Fruit fly (Drosophila melanogaster) whole organism, embryonic: ENCODE data around the gene Ugt35A1.

ENCODE experiments used
- Blimp-1 ChIP-seq: fragments of 200-800 bp; sonication (Bioruptor generic); optimal IDR thresholded peaks from 3 replicates; lab custom pipeline; 2018; ENCODE audit warnings: missing biosample characterization, missing genetic modification characterization, mild to moderate bottlenecking, moderate library complexity, missing genetic modification reagents
- CG10147 ChIP-seq: fragments of 200-800 bp; sonication (Bioruptor generic); optimal IDR thresholded peaks from 2 replicates; lab custom pipeline; 2019; ENCODE audit warnings: missing biosample characterization, mild to moderate bottlenecking, missing genetic modification characterization, moderate library complexity
- CG11085 ChIP-seq: fragments of 200-800 bp; sonication (Bioruptor generic); IDR thresholded peaks from 2 replicates; pipeline ENCODE4 v1.3.6; 2022; ENCODE audit warnings: missing biosample characterization, missing genetic modification characterization
- CG11696 ChIP-seq: fragments of 200-800 bp; sonication (Bioruptor generic); IDR thresholded peaks from 2 replicates; pipeline ENCODE4 v1.3.6; 2022; ENCODE audit warnings: missing biosample characterization, missing genetic modification characterization
- CG13123 ChIP-seq: fragments of 200-800 bp; sonication (Bioruptor generic); optimal IDR thresholded peaks from 2 replicates; lab custom pipeline; 2016; ENCODE audit warnings: missing biosample characterization, missing genetic modification characterization
- CG14667 ChIP-seq: fragments of 200-800 bp; sonication (Bioruptor generic); IDR thresholded peaks from 2 replicates; pipeline ENCODE4 v1.3.6; 2022; ENCODE audit warnings: missing biosample characterization, missing genetic modification characterization
- CG14860 ChIP-seq: fragments of 200-800 bp; sonication (Bioruptor generic); IDR thresholded peaks from 3 replicates; pipeline ENCODE4 v1.3.6; 2022; ENCODE audit warnings: missing biosample characterization, missing genetic modification characterization; ENCODE audit not compliant: partially characterized antibody
- CG16815 ChIP-seq: fragments of 200-800 bp; sonication (Bioruptor generic); optimal IDR thresholded peaks from 3 replicates; lab custom pipeline; 2017; ENCODE audit warnings: missing biosample characterization, mild to moderate bottlenecking, missing genetic modification characterization
- CG17361 ChIP-seq: fragments of 200-800 bp; sonication (Bioruptor generic); IDR thresholded peaks from 3 replicates; pipeline ENCODE4 v1.3.6; 2022; ENCODE audit warnings: missing biosample characterization, missing genetic modification characterization
- CG2202 ChIP-seq: fragments of 200-800 bp; sonication (Bioruptor generic); optimal IDR thresholded peaks from 2 replicates; lab custom pipeline; 2018; ENCODE audit warnings: missing biosample characterization, mild to moderate bottlenecking, missing genetic modification characterization
- CG3163 ChIP-seq: fragments of 200-800 bp; sonication (Bioruptor generic); optimal IDR thresholded peaks from 3 replicates; lab custom pipeline; 2016; ENCODE audit warnings: missing biosample characterization, missing genetic modification characterization
- CG34376 ChIP-seq: fragments of 200-800 bp; sonication (Bioruptor generic); optimal IDR thresholded peaks from 2 replicates; lab custom pipeline; 2018; ENCODE audit warnings: missing biosample characterization, mild to moderate bottlenecking, missing genetic modification characterization
- CG34422 ChIP-seq: fragments of 200-800 bp; sonication (Bioruptor generic); IDR thresholded peaks from 3 replicates; pipeline ENCODE4 v1.3.6; 2022; ENCODE audit warnings: missing biosample characterization, missing genetic modification characterization
- CG4820 ChIP-seq: fragments of 200-800 bp; sonication (Bioruptor generic); optimal IDR thresholded peaks from 3 replicates; lab custom pipeline; 2016; ENCODE audit warnings: missing biosample characterization, missing genetic modification characterization
- CG6854 ChIP-seq: fragments of 200-800 bp; sonication (Bioruptor generic); optimal IDR thresholded peaks from 3 replicates; lab custom pipeline; 2017; ENCODE audit warnings: missing biosample characterization, mild to moderate bottlenecking, missing genetic modification characterization
- CG7928 ChIP-seq: fragments of 200-800 bp; sonication (Bioruptor generic); optimal IDR thresholded peaks from 2 replicates; lab custom pipeline; 2017; ENCODE audit warnings: missing biosample characterization, mild to moderate bottlenecking, missing genetic modification characterization
- CG7987 ChIP-seq: fragments of 200-800 bp; sonication (Bioruptor generic); optimal IDR thresholded peaks from 2 replicates; lab custom pipeline; 2018; ENCODE audit warnings: missing biosample characterization, mild to moderate bottlenecking, missing genetic modification characterization, moderate library complexity
- CG8478 ChIP-seq: fragments of >200 bp; optimal IDR thresholded peaks from 2 replicates; lab custom pipeline; 2018
- CG9727 ChIP-seq: fragments of 200-800 bp; sonication (Bioruptor generic); optimal IDR thresholded peaks from 3 replicates; lab custom pipeline; 2017; ENCODE audit warnings: missing biosample characterization, mild to moderate bottlenecking, missing genetic modification characterization
- CHES-1-like ChIP-seq: fragments of 200-800 bp; sonication (Bioruptor generic); optimal IDR thresholded peaks from 2 replicates; lab custom pipeline; 2016; ENCODE audit warnings: missing biosample characterization, missing genetic modification characterization
- D ChIP-seq, 2 experiments: fragments of 200-800 bp in 1 of 2; fragments of >200 bp in 1 of 2; sonication (Bioruptor generic) in 1 of 2; optimal IDR thresholded peaks; 2 replicates in 1 of 2; 3 replicates in 1 of 2; lab custom pipeline; 2017; ENCODE audit warnings: mild to moderate bottlenecking in 1 of 2, missing biosample characterization in 1 of 2, missing genetic modification characterization in 1 of 2, missing genetic modification reagents in 1 of 2
- Doc2 ChIP-seq: fragments of 200-800 bp; sonication (Bioruptor generic); IDR thresholded peaks from 2 replicates; pipeline ENCODE4 v1.3.6; 2022; ENCODE audit warnings: missing biosample characterization, missing genetic modification characterization
- Dp ChIP-seq: fragments of 200-800 bp; sonication (Bioruptor generic); optimal IDR thresholded peaks from 2 replicates; lab custom pipeline; 2018; ENCODE audit warnings: missing biosample characterization, mild to moderate bottlenecking, missing genetic modification characterization, moderate library complexity
- Dref ChIP-seq: fragments of 200-800 bp; sonication (Bioruptor generic); IDR thresholded peaks from 2 replicates; pipeline ENCODE4 v1.3.6; 2022; ENCODE audit warnings: missing biosample characterization, missing genetic modification characterization
- Hand ChIP-seq: fragments of 200-800 bp; sonication (Bioruptor generic); optimal IDR thresholded peaks from 2 replicates; lab custom pipeline; 2017; ENCODE audit warnings: mild to moderate bottlenecking, missing biosample characterization, missing genetic modification reagents, missing genetic modification characterization
- Lim3 ChIP-seq: fragments of 200-800 bp; sonication (Bioruptor generic); IDR thresholded peaks from 2 replicates; pipeline ENCODE4 v1.3.6; 2022; ENCODE audit warnings: missing biosample characterization, missing genetic modification characterization
- Mrtf ChIP-seq: fragments of 200-800 bp; sonication (Bioruptor generic); IDR thresholded peaks from 3 replicates; pipeline ENCODE4 v1.3.6; 2022; ENCODE audit warnings: missing biosample characterization, missing genetic modification characterization
- NC2β ChIP-seq: fragments of 200-800 bp; sonication (Bioruptor generic); optimal IDR thresholded peaks from 2 replicates; lab custom pipeline; 2016; ENCODE audit warnings: missing biosample characterization, missing genetic modification characterization
- NFAT ChIP-seq: fragments of 200-800 bp; sonication (Bioruptor generic); IDR thresholded peaks from 2 replicates; pipeline ENCODE4 v1.3.6; 2022; ENCODE audit warnings: missing biosample characterization, missing genetic modification characterization
- Ssrp ChIP-seq: fragments of 200-800 bp; sonication (Bioruptor generic); optimal IDR thresholded peaks from 2 replicates; lab custom pipeline; 2018; ENCODE audit warnings: missing biosample characterization, mild to moderate bottlenecking, missing genetic modification characterization, moderate library complexity
- ap ChIP-seq: fragments of 200-800 bp; sonication (Bioruptor generic); IDR thresholded peaks from 2 replicates; pipeline ENCODE4 v1.3.6; 2022; ENCODE audit warnings: missing biosample characterization, missing genetic modification characterization
- chif ChIP-seq, 2 experiments: fragments of 200-800 bp; sonication (Bioruptor generic); optimal IDR thresholded peaks; 3 replicates each; lab custom pipeline; 2016; ENCODE audit warnings: missing biosample characterization in 2 of 2, missing genetic modification characterization in 2 of 2
- chn ChIP-seq: fragments of 200-800 bp; sonication (Bioruptor generic); optimal IDR thresholded peaks from 2 replicates; lab custom pipeline; 2016; ENCODE audit warnings: missing biosample characterization, missing genetic modification characterization
- corto ChIP-seq: fragments of 200-800 bp; sonication (Bioruptor generic); optimal IDR thresholded peaks from 2 replicates; lab custom pipeline; 2016; ENCODE audit warnings: missing biosample characterization, mild to moderate bottlenecking, missing genetic modification characterization, moderate library complexity
- dati ChIP-seq: fragments of 200-800 bp; sonication (Bioruptor generic); IDR thresholded peaks from 2 replicates; pipeline ENCODE4 v1.3.6; 2022; ENCODE audit warnings: missing biosample characterization, missing genetic modification characterization
- dmrt11E ChIP-seq: fragments of 200-800 bp; sonication (Bioruptor generic); optimal IDR thresholded peaks from 3 replicates; lab custom pipeline; 2018; ENCODE audit warnings: missing biosample characterization, mild to moderate bottlenecking, missing genetic modification characterization, moderate library complexity
- emc ChIP-seq: fragments of 200-800 bp; sonication (Bioruptor generic); optimal IDR thresholded peaks from 2 replicates; lab custom pipeline; 2016; ENCODE audit warnings: missing biosample characterization, missing genetic modification characterization
- en ChIP-seq: fragments of 200-800 bp; sonication (Bioruptor generic); optimal IDR thresholded peaks from 2 replicates; lab custom pipeline; 2016; ENCODE audit warnings: missing biosample characterization, missing genetic modification characterization
- hkb ChIP-seq, 2 experiments: fragments of 200-800 bp in 1 of 2; fragments of >200 bp in 1 of 2; sonication (Bioruptor generic) in 1 of 2; IDR thresholded peaks in 1 of 2; optimal IDR thresholded peaks in 1 of 2; 2 replicates each; pipeline versions ENCODE4 v1.3.6 to Lab custom; 2017 to 2022; ENCODE audit warnings: missing biosample characterization in 1 of 2, missing genetic modification characterization in 1 of 2
- kah ChIP-seq: fragments of 200-800 bp; sonication (Bioruptor generic); optimal IDR thresholded peaks from 2 replicates; lab custom pipeline; 2018; ENCODE audit warnings: missing biosample characterization, mild to moderate bottlenecking, missing genetic modification characterization
- klu ChIP-seq: fragments of 200-800 bp; sonication (Bioruptor generic); IDR thresholded peaks from 2 replicates; pipeline ENCODE4 v1.3.6; 2022; ENCODE audit warnings: missing biosample characterization, missing genetic modification characterization
- lmd ChIP-seq: fragments of 200-800 bp; sonication (Bioruptor generic); IDR thresholded peaks from 2 replicates; pipeline ENCODE4 v1.3.6; 2022; ENCODE audit warnings: missing biosample characterization, missing genetic modification characterization
- pfk ChIP-seq: fragments of 200-800 bp; sonication (Bioruptor generic); optimal IDR thresholded peaks from 2 replicates; lab custom pipeline; 2018; ENCODE audit warnings: missing biosample characterization, mild to moderate bottlenecking, missing genetic modification characterization, moderate library complexity
- phol ChIP-seq: fragments of 200-800 bp; sonication (Bioruptor generic); optimal IDR thresholded peaks from 3 replicates; lab custom pipeline; 2018; ENCODE audit warnings: missing biosample characterization, mild to moderate bottlenecking, missing genetic modification characterization, moderate library complexity
- pzg ChIP-seq: fragments of 200-800 bp; sonication (Bioruptor generic); optimal IDR thresholded peaks from 3 replicates; lab custom pipeline; 2018; ENCODE audit warnings: missing biosample characterization, mild to moderate bottlenecking, missing genetic modification characterization, moderate library complexity
- scrt ChIP-seq: fragments of 200-800 bp; sonication (Bioruptor generic); optimal IDR thresholded peaks from 2 replicates; lab custom pipeline; 2018; ENCODE audit warnings: missing biosample characterization, mild to moderate bottlenecking, missing genetic modification characterization, moderate library complexity
- slou ChIP-seq: fragments of 200-800 bp; sonication (Bioruptor generic); optimal IDR thresholded peaks from 3 replicates; lab custom pipeline; 2016; ENCODE audit warnings: missing biosample characterization, missing genetic modification characterization
- slp2 ChIP-seq: fragments of 200-800 bp; sonication (Bioruptor generic); optimal IDR thresholded peaks from 2 replicates; lab custom pipeline; 2016; ENCODE audit warnings: missing biosample characterization, missing genetic modification characterization
- sqz ChIP-seq: fragments of 200-800 bp; sonication (Bioruptor generic); optimal IDR thresholded peaks from 3 replicates; lab custom pipeline; 2018; ENCODE audit warnings: missing biosample characterization, mild to moderate bottlenecking, missing genetic modification characterization
- sr ChIP-seq: fragments of 200-800 bp; sonication (Bioruptor generic); IDR thresholded peaks from 3 replicates; pipeline ENCODE4 v1.3.6; 2022; ENCODE audit warnings: missing biosample characterization, missing genetic modification characterization
- tx ChIP-seq: fragments of 200-800 bp; sonication (Bioruptor generic); optimal IDR thresholded peaks from 2 replicates; lab custom pipeline; 2016; ENCODE audit warnings: missing biosample characterization, missing genetic modification characterization
- wdn ChIP-seq: fragments of 200-800 bp; sonication (Bioruptor generic); IDR thresholded peaks from 2 replicates; pipeline ENCODE4 v1.3.6; 2022; ENCODE audit warnings: missing biosample characterization, missing genetic modification characterization

Ugt35A1 gene

DNA sequence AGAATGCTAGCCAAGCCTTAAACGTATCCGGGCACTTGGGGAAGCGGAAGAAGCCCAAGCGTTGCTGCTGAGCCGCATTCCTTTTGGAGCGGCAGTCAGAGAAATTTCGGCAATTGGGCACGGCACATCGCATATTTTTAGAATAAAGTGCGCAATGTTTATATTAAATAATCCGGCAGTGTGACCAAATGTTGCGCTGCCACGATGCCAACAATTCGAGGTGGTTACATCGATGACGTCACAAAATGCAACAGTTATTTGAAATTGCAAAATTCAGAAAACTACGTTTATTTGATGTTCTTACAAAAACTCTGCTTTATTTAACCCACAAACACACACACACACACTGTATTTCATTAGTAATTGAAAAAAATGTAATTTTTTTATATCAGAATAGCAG is 47.4 kb upstream of the Ugt35A1 start, which contains the start of gene CG6689 (continued):
- no peak for TF ChIP-seq NC2β (GFP tag; lab: Kevin White, UChicago)
- no peak for TF ChIP-seq dmrt11E (tag; lab: Kevin White, UChicago)
- TF ChIP-seq CG8478 = no peak
- no peak for TF ChIP-seq Blimp-1 (GFP tag; lab: Kevin White, UChicago)
- no peak for TF ChIP-seq klu (GFP tag; lab: Robert Waterston, UW)
- peak; percentile 28 for TF ChIP-seq phol (tag; lab: Kevin White, UChicago)
- TF ChIP-seq hkb (optimal IDR thresholded peaks at IDR 0.05; lab: Kevin White, UChicago) = no peak
- no peak for TF ChIP-seq hkb (GFP tag; IDR thresholded peaks at IDR 0.05; lab: Robert Waterston, UW)
- no peak for TF ChIP-seq sr (GFP tag; lab: Robert Waterston, UW)
- no peak for TF ChIP-seq Hand (GFP tag; lab: Kevin White, UChicago)
- no peak for TF ChIP-seq pfk (GFP tag; lab: Kevin White, UChicago)
- TF ChIP-seq Dref (GFP tag; lab: Robert Waterston, UW) = no peak
- no peak for TF ChIP-seq CG6854
- peak; percentile 31 for TF ChIP-seq CG7987 (GFP tag; lab: Kevin White, UChicago)
- no peak for TF ChIP-seq CG14667 (GFP tag; lab: Robert Waterston, UW)
- no peak for TF ChIP-seq CG3163 (GFP tag; lab: Kevin White, UChicago)
- TF ChIP-seq chif (GFP tag; optimal IDR thresholded peaks at IDR 0.05; lab: Kevin White, UChicago) = no peak
- no peak for TF ChIP-seq CG11696
- TF ChIP-seq emc (GFP tag; lab: Kevin White, UChicago) = no peak
- no peak for TF ChIP-seq chn (GFP tag; lab: Kevin White, UChicago)
- no peak for TF ChIP-seq D (optimal IDR thresholded peaks at IDR 0.05; lab: Kevin White, UChicago)
- TF ChIP-seq D (GFP tag; optimal IDR thresholded peaks at IDR 0.05; lab: Kevin White, UChicago) = no peak
- no peak for TF ChIP-seq slp2
- TF ChIP-seq CG14860 (GFP tag; lab: Robert Waterston, UW) = no peak
- no peak for TF ChIP-seq ap (GFP tag; lab: Robert Waterston, UW)
- no peak for TF ChIP-seq slou (GFP tag; lab: Kevin White, UChicago)
- TF ChIP-seq Doc2 (GFP tag; lab: Robert Waterston, UW) = no peak
- no peak for TF ChIP-seq corto (GFP tag; lab: Kevin White, UChicago)
- no peak for TF ChIP-seq kah (GFP tag; lab: Kevin White, UChicago)
- TF ChIP-seq scrt (GFP tag; lab: Kevin White, UChicago) = peak; percentile 21
- no peak for TF ChIP-seq CG10147 (GFP tag; lab: Kevin White, UChicago)
- TF ChIP-seq tx (GFP tag; lab: Kevin White, UChicago) = no peak
- no peak for TF ChIP-seq sqz (GFP tag; lab: Kevin White, UChicago)
- TF ChIP-seq Mrtf (GFP tag; lab: Robert Waterston, UW) = no peak
- TF ChIP-seq CG11085 = no peak
- peak; percentile 41; the same call in 1 of the 3 replicates for TF ChIP-seq CG34422 (GFP tag; lab: Robert Waterston, UW)
- TF ChIP-seq CG7928 = no peak
- no peak for TF ChIP-seq CG17361
- no peak for TF ChIP-seq CG13123 (GFP tag; lab: Kevin White, UChicago)
- TF ChIP-seq CG9727 (GFP tag; lab: Kevin White, UChicago) = no peak
- TF ChIP-seq CG16815 (GFP tag; lab: Kevin White, UChicago) = no peak
- TF ChIP-seq dati (GFP tag; lab: Robert Waterston, UW) = no peak
- TF ChIP-seq Dp (GFP tag; lab: Kevin White, UChicago) = peak; percentile 69
- TF ChIP-seq CHES-1-like (GFP tag; lab: Kevin White, UChicago) = peak; percentile 13
- TF ChIP-seq en (GFP tag; lab: Kevin White, UChicago) = no peak
- no peak for TF ChIP-seq Lim3 (GFP tag; lab: Robert Waterston, UW)
- TF ChIP-seq CG4820 (GFP tag; lab: Kevin White, UChicago) = no peak
- peak; percentile 76 for TF ChIP-seq pzg (GFP tag; lab: Kevin White, UChicago)
- no peak for TF ChIP-seq wdn (GFP tag; lab: Robert Waterston, UW)
- TF ChIP-seq Ssrp = no peak
- TF ChIP-seq NFAT (GFP tag; lab: Robert Waterston, UW) = no peak
- TF ChIP-seq CG2202 = no peak
- peak; percentile 49 for TF ChIP-seq CG34376 (GFP tag; lab: Kevin White, UChicago)
- no peak for TF ChIP-seq lmd (GFP tag; lab: Robert Waterston, UW)
